Worm (Caenorhabditis elegans) whole organism, late embryonic: Measurements from ENCODE around the gene K09G1.2.

Experiments
- C08G9.2 ChIP-seq: sonication (generic microtip); optimal IDR thresholded peaks from 2 replicates; lab custom pipeline; 2016; ENCODE audit warnings: mild to moderate bottlenecking, missing genetic modification characterization, moderate library complexity, missing compliant biosample characterization
- C38D4.7 ChIP-seq: fragments of 200-800 bp; sonication (Bioruptor generic); optimal IDR thresholded peaks from 2 replicates; lab custom pipeline; 2018; ENCODE audit warnings: mild to moderate bottlenecking, missing genetic modification characterization, moderate library complexity, missing compliant biosample characterization
- F13H6.1 ChIP-seq: sonication (generic microtip); optimal IDR thresholded peaks from 2 replicates; lab custom pipeline; 2016; ENCODE audit warnings: missing genetic modification characterization, missing compliant biosample characterization
- K02D7.2 ChIP-seq: sonication (generic microtip); optimal IDR thresholded peaks from 2 replicates; lab custom pipeline; 2017; ENCODE audit warnings: mild to moderate bottlenecking, missing genetic modification characterization, missing compliant biosample characterization
- K09A11.1 ChIP-seq: sonication (generic microtip); optimal IDR thresholded peaks from 2 replicates; lab custom pipeline; 2017; ENCODE audit warnings: antibody characterized with exemption, mild to moderate bottlenecking, missing genetic modification characterization, missing compliant biosample characterization; ENCODE audit not compliant: insufficient read depth
- T23F11.4 ChIP-seq: fragments of 200-800 bp; sonication (Bioruptor generic); optimal IDR thresholded peaks from 2 replicates; lab custom pipeline; 2018; ENCODE audit warnings: mild to moderate bottlenecking, missing genetic modification characterization, missing compliant biosample characterization
- Y22D7AL.16 ChIP-seq: sonication (generic microtip); optimal IDR thresholded peaks from 2 replicates; lab custom pipeline; 2016; ENCODE audit warnings: missing genetic modification characterization, missing compliant biosample characterization
- ahr-1 ChIP-seq: sonication (generic microtip); optimal IDR thresholded peaks from 2 replicates; lab custom pipeline; 2016; ENCODE audit warnings: missing genetic modification characterization, missing compliant biosample characterization
- ama-1 ChIP-seq: fragments of 150-350 bp; optimal IDR thresholded peaks from 2 replicates; lab custom pipeline; 2014
- ceh-30 ChIP-seq: fragments of 150-350 bp; optimal IDR thresholded peaks from 2 replicates; lab custom pipeline; 2014; ENCODE audit warnings: missing biosample characterization, missing genetic modification characterization
- ceh-45 ChIP-seq: fragments of 200-800 bp; sonication (Bioruptor generic); IDR thresholded peaks from 2 replicates; pipeline ENCODE4 v1.3.6; 2022; ENCODE audit warnings: missing genetic modification reagents, missing genetic modification characterization, missing compliant biosample characterization
- ceh-48 ChIP-seq: sonication (generic microtip); optimal IDR thresholded peaks from 2 replicates; lab custom pipeline; 2016; ENCODE audit warnings: missing genetic modification characterization, inconsistent platforms, missing compliant biosample characterization
- ceh-6 ChIP-seq: fragments of 200-800 bp; sonication (Bioruptor generic); optimal IDR thresholded peaks from 2 replicates; lab custom pipeline; 2018; ENCODE audit warnings: mild to moderate bottlenecking, missing genetic modification characterization, missing compliant biosample characterization
- dmd-4 ChIP-seq: sonication (generic microtip); optimal IDR thresholded peaks from 2 replicates; lab custom pipeline; 2016; ENCODE audit warnings: borderline replicate concordance, missing genetic modification characterization, missing compliant biosample characterization
- dve-1 ChIP-seq: sonication (generic microtip); optimal IDR thresholded peaks from 2 replicates; lab custom pipeline; 2017; ENCODE audit warnings: antibody characterized with exemption, mild to moderate bottlenecking, missing genetic modification characterization, missing compliant biosample characterization
- elt-4 ChIP-seq: sonication (generic microtip); optimal IDR thresholded peaks from 2 replicates; lab custom pipeline; 2016; ENCODE audit warnings: missing genetic modification characterization, missing compliant biosample characterization
- eyg-1 ChIP-seq: sonication (generic microtip); optimal IDR thresholded peaks from 2 replicates; lab custom pipeline; 2016; ENCODE audit warnings: missing genotype, missing genetic modification characterization, missing compliant biosample characterization
- fkh-6 ChIP-seq: sonication (generic microtip); optimal IDR thresholded peaks from 2 replicates; lab custom pipeline; 2016; ENCODE audit warnings: missing genetic modification characterization, missing compliant biosample characterization
- gmeb-2 ChIP-seq: sonication (generic microtip); optimal IDR thresholded peaks from 2 replicates; lab custom pipeline; 2016; ENCODE audit warnings: missing genetic modification characterization, inconsistent platforms, missing compliant biosample characterization
- hlh-13 ChIP-seq: fragments of 200-800 bp; sonication (Bioruptor generic); optimal IDR thresholded peaks from 2 replicates; lab custom pipeline; 2018; ENCODE audit warnings: mild to moderate bottlenecking, missing genetic modification characterization, missing compliant biosample characterization
- hlh-6 ChIP-seq: sonication (generic microtip); optimal IDR thresholded peaks from 2 replicates; lab custom pipeline; 2016; ENCODE audit warnings: missing genotype, missing genetic modification characterization, missing compliant biosample characterization
- hlh-8 ChIP-seq: sonication (generic microtip); optimal IDR thresholded peaks from 2 replicates; lab custom pipeline; 2016; ENCODE audit warnings: missing genotype, missing genetic modification characterization, missing compliant biosample characterization
- lim-6 ChIP-seq: sonication (generic microtip); optimal IDR thresholded peaks from 2 replicates; lab custom pipeline; 2016; ENCODE audit warnings: missing genetic modification characterization, missing compliant biosample characterization
- lin-11 ChIP-seq: fragments of 200-800 bp; sonication (Bioruptor generic); optimal IDR thresholded peaks from 2 replicates; lab custom pipeline; 2018; ENCODE audit warnings: mild to moderate bottlenecking, missing genetic modification characterization, missing compliant biosample characterization
- mec-3 ChIP-seq: sonication (generic microtip); optimal IDR thresholded peaks from 2 replicates; lab custom pipeline; 2016; ENCODE audit warnings: borderline replicate concordance, missing genetic modification characterization, missing compliant biosample characterization
- nhr-232 ChIP-seq: sonication (generic microtip); optimal IDR thresholded peaks from 2 replicates; lab custom pipeline; 2016; ENCODE audit warnings: missing genetic modification characterization, missing compliant biosample characterization
- npax-4 ChIP-seq: sonication (generic microtip); optimal IDR thresholded peaks from 2 replicates; lab custom pipeline; 2016; ENCODE audit warnings: missing genetic modification characterization, missing compliant biosample characterization
- pag-3 ChIP-seq: sonication (generic microtip); optimal IDR thresholded peaks from 2 replicates; lab custom pipeline; 2016; ENCODE audit warnings: missing compliant biosample characterization, missing genetic modification characterization, borderline replicate concordance
- pax-1 ChIP-seq: fragments of 150-350 bp; optimal IDR thresholded peaks from 2 replicates; lab custom pipeline; 2014; ENCODE audit warnings: missing biosample characterization, missing genetic modification characterization
- pha-2 ChIP-seq: sonication (generic microtip); optimal IDR thresholded peaks from 2 replicates; lab custom pipeline; 2017; ENCODE audit warnings: mild to moderate bottlenecking, missing genetic modification characterization, missing compliant biosample characterization
- ref-2 ChIP-seq: sonication (generic microtip); optimal IDR thresholded peaks from 2 replicates; lab custom pipeline; 2016; ENCODE audit warnings: missing genetic modification characterization, missing compliant biosample characterization
- sdc-2 ChIP-seq: sonication (generic microtip); optimal IDR thresholded peaks from 2 replicates; lab custom pipeline; 2016; ENCODE audit warnings: missing genotype, missing genetic modification characterization, missing compliant biosample characterization
- sox-4 ChIP-seq: sonication (generic microtip); optimal IDR thresholded peaks from 2 replicates; lab custom pipeline; 2017; ENCODE audit warnings: mild to moderate bottlenecking, missing genetic modification characterization, inconsistent platforms, missing compliant biosample characterization
- syd-9 ChIP-seq: sonication (generic microtip); optimal IDR thresholded peaks from 2 replicates; lab custom pipeline; 2016; ENCODE audit warnings: mild to moderate bottlenecking, missing genetic modification characterization, moderate library complexity, missing compliant biosample characterization
- tbx-2 ChIP-seq: sonication (generic microtip); optimal IDR thresholded peaks from 2 replicates; lab custom pipeline; 2016; ENCODE audit warnings: missing genetic modification characterization, missing compliant biosample characterization
- tbx-7 ChIP-seq: sonication (generic microtip); optimal IDR thresholded peaks from 2 replicates; lab custom pipeline; 2016; ENCODE audit warnings: missing genotype, missing genetic modification characterization, missing compliant biosample characterization
- unc-3 ChIP-seq, 2 experiments: fragments of 200-800 bp in 1 of 2; sonication (Bioruptor generic) in 1 of 2; sonication (generic microtip) in 1 of 2; conservative IDR thresholded peaks in 1 of 2; optimal IDR thresholded peaks in 1 of 2; 2 replicates each; pipeline versions ENCODE4 v1.3.6 to Lab custom; 2016 to 2022; ENCODE audit warnings: missing compliant biosample characterization in 2 of 2, missing genetic modification characterization in 2 of 2, missing genetic modification reagents in 1 of 2
- unc-55 ChIP-seq: sonication (generic microtip); optimal IDR thresholded peaks from 2 replicates; lab custom pipeline; 2017; ENCODE audit warnings: missing biosample characterization, missing genetic modification reagents, missing genetic modification characterization
- unc-86 ChIP-seq: sonication (generic microtip); optimal IDR thresholded peaks from 2 replicates; lab custom pipeline; 2016; ENCODE audit warnings: missing genetic modification characterization, missing compliant biosample characterization

Gene K09G1.2

ce11 chrV:9618420-9618819, 28.0 kb downstream of the K09G1.2 start:
- TF ChIP-seq ahr-1 (tag; lab: Kevin White, UChicago) = no peak
- peak; percentile 31 for TF ChIP-seq mec-3 (tag; lab: Kevin White, UChicago)
- no peak for TF ChIP-seq tbx-7

ce11 chrV:9618919-9619318, 28.5 kb downstream of the K09G1.2 start, which contains the start of gene idpc-7:
Gene idpc-7, minus strand, starts transcription at chrV:9619019.
- TF ChIP-seq T23F11.4 (GFP tag; lab: Kevin White, UChicago) (no peak), dmd-4 (tag; lab: Kevin White, UChicago) (no peak), pag-3 (no peak), syd-9 (tag; lab: Kevin White, UChicago) (no peak), unc-86 (tag; lab: Kevin White, UChicago) (no peak), tbx-2 (tag; lab: Kevin White, UChicago) (no peak), C38D4.7 (no peak), ceh-30 (tag; lab: Kevin White, UChicago) (no peak), K09A11.1 (tag; lab: Kevin White, UChicago) (no peak)

- TF ChIP-seq K02D7.2 (tag; lab: Kevin White, UChicago) (no peak), dve-1 (no peak), elt-4 (no peak), hlh-6 (tag; lab: Kevin White, UChicago) (no peak), sdc-2 (tag; lab: Kevin White, UChicago) (no peak), hlh-8 (tag; lab: Kevin White, UChicago) (no peak), Y22D7AL.16 (tag; lab: Kevin White, UChicago) (no peak), mec-3 (tag; lab: Kevin White, UChicago) (no peak), ceh-45 (GFP tag; lab: Robert Waterston, UW) (no peak), hlh-13 (GFP tag; lab: Kevin White, UChicago) (no peak), ceh-48 (tag; lab: Kevin White, UChicago) (no peak)
Measured at ce11 chrV:9619850-9620249, 29.4 kb downstream of the K09G1.2 start, which contains the start of gene idpc-6. Gene idpc-6, plus strand, starts transcription at chrV:9620150.

ce11 chrV:9620417-9620816, 30.0 kb downstream of the K09G1.2 start:
- TF ChIP-seq ceh-6 (GFP tag; lab: Kevin White, UChicago) (no peak), npax-4 (tag; lab: Kevin White, UChicago) (no peak), pag-3 (no peak), C08G9.2 (tag; lab: Kevin White, UChicago) (no peak)
- TF ChIP-seq, all 69 proteins: peak for 0

ce11 chrV:9621437-9621836, 31.0 kb downstream of the K09G1.2 start:
- no peak for TF ChIP-seq lim-6 (tag; lab: Kevin White, UChicago)
- no peak for TF ChIP-seq F13H6.1
- no peak for TF ChIP-seq pha-2 (tag; lab: Kevin White, UChicago)
- no peak for TF ChIP-seq lin-11 (tag; lab: Kevin White, UChicago)
- no peak for TF ChIP-seq ceh-6 (GFP tag; lab: Kevin White, UChicago)
- TF ChIP-seq eyg-1 (tag; lab: Kevin White, UChicago) = no peak
- no peak for TF ChIP-seq Y22D7AL.16 (tag; lab: Kevin White, UChicago)
- no peak for TF ChIP-seq ama-1 (lab: Kevin White, UChicago)
- TF ChIP-seq fkh-6 (tag; lab: Kevin White, UChicago) = no peak
- TF ChIP-seq ref-2 (tag; lab: Kevin White, UChicago) = no peak
- no peak for TF ChIP-seq npax-4 (tag; lab: Kevin White, UChicago)
- no peak for TF ChIP-seq gmeb-2
- no peak for TF ChIP-seq ceh-48 (tag; lab: Kevin White, UChicago)
- TF ChIP-seq unc-55 (GFP tag; lab: Kevin White, UChicago) = no peak
- TF ChIP-seq nhr-232 (tag; lab: Kevin White, UChicago) = no peak
- TF ChIP-seq hlh-8 (tag; lab: Kevin White, UChicago) = no peak
- TF ChIP-seq sox-4 (tag; lab: Kevin White, UChicago) = no peak
- no peak for TF ChIP-seq unc-3 (GFP tag; conservative IDR thresholded peaks at IDR 0.05; lab: Robert Waterston, UW)
- no peak for TF ChIP-seq unc-3 (tag; optimal IDR thresholded peaks at IDR 0.05; lab: Kevin White, UChicago)
- TF ChIP-seq pax-1 (tag; lab: Kevin White, UChicago) = no peak
